Worm (Caenorhabditis elegans): Measurements from ENCODE around the gene epc-1.

DNA sequence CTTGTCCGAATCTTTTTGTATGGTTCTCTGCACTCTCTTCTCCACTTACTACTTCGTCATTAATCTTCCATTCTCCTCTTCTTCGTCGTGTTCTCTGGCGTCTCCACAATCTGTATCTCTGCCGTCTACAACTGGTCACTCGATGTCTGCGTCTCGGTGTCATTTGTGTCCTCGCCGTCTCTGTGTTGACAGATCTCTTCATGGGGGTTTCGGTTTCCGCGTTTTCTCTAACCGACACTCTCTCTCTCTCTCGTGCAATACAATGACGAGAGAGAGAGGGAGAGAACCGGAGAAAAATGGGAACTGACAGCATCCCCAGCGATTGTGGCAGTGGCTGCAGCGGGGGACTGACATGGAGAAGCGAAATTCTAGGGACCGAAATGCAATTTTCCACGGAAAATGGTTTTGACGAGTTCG is 4.1 kb upstream of the epc-1 start:
- TF ChIP-seq W03F9.2 (tag; optimal IDR thresholded peaks at IDR 0.05) (peak; percentile 92), him-1 (tag; optimal IDR thresholded peaks at IDR 0.05) (peak; percentile 95), dao-5 (tag; optimal IDR thresholded peaks at IDR 0.05) (no peak)

Measured in whole organism, L4/young adult.